Worm (Caenorhabditis elegans): ENCODE data around the gene F46B3.9.

Gene F46B3.9

DNA sequence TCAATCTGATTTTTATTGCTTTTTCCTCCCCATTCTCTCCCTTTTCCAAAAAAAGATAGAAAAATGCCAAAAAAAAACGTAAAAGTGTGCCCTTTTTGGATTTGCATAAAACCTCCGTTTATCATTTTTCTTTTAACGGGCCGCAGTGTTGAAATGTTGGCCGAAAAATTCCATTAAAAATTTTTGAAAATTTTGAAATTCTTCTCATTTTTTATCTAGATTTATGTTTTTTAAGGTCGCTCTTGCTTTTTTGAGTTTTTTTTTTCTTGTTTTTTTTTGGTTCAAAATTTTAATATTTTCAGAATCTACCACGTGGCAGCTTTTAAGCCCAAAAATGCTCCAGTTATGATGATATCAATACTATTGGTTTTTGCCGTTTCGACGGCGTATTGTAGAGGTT lies 28.4 kb upstream of the F46B3.9 start, which contains the start of gene mnr-1:
TSS of gene mnr-1 (plus strand) at position 301 of the 400 bp plus-strand sequence.
- TF ChIP-seq daf-19 (GFP tag; conservative IDR thresholded peaks at IDR 0.05), result no peak
- no peak for TF ChIP-seq mep-1 (tag; optimal IDR thresholded peaks at IDR 0.05)
- no peak for TF ChIP-seq dpl-1 (GFP tag; optimal IDR thresholded peaks at IDR 0.05)

DNA sequence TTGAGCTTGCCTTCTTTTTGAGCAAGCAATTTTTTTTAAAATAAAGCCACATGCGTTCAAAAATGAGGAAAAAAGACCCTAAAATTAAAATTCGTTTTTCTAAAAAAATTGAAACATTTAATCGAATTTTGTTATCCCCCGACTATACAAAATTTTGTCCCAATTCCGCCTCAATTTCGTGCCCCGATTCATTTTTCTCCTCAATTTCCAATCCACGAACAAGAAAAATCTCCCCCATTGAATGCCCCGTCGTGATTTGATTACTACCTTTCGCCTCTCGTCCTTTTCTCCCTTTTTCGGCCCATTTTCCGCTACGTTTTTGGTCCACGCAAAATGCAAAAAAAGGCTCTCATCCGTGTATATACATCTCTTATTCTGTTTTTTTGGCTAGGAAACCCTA lies 26.0 kb upstream of the F46B3.9 start:
- no peak for TF ChIP-seq lin-39 (tag; optimal IDR thresholded peaks at IDR 0.05)
- TF ChIP-seq spr-3 (GFP tag; optimal IDR thresholded peaks at IDR 0.05), result no peak
- TF ChIP-seq dpl-1 (GFP tag; optimal IDR thresholded peaks at IDR 0.05), result no peak
- no peak for TF ChIP-seq F44E2.7 (GFP tag; IDR thresholded peaks at IDR 0.05)
- TF ChIP-seq saeg-2 (GFP tag; IDR thresholded peaks at IDR 0.05), result no peak
- TF ChIP-seq nhr-102 (tag; optimal IDR thresholded peaks at IDR 0.05), result no peak
- peak; percentile 14 for TF ChIP-seq fkh-10 (GFP tag; optimal IDR thresholded peaks at IDR 0.05)

DNA sequence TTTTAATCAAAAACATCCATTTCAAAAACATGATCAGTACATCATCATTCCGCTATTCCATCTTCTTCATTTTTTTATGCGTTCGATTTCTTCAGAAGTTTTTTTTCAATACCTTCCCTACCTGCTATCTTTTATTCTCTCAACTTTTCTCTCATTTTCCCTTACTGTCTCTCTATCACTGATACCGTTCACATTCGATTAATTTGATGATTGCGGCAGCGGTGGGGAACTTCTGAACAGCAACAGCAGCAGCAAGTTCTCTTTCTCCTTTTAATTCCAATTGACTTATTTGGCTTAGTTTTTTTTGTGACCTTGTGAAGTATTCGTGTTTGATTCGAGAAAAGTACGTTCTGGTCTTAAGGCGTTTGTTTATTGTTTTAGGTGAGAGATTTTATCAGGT lies 22.9 kb upstream of the F46B3.9 start:
- peak; percentile 7 for TF ChIP-seq mxl-3 (GFP tag; optimal IDR thresholded peaks at IDR 0.05)
- no peak for TF ChIP-seq arid-1 (GFP tag; conservative IDR thresholded peaks at IDR 0.05)
- peak; percentile 19 for TF ChIP-seq hlh-30 (tag; optimal IDR thresholded peaks at IDR 0.05; ENCODE audit: insufficient read depth)
- TF ChIP-seq ceh-44 (GFP tag; IDR thresholded peaks at IDR 0.05), result no peak
- no peak for TF ChIP-seq ces-1 (GFP tag; optimal IDR thresholded peaks at IDR 0.05)
- TF ChIP-seq aly-2 (tag; optimal IDR thresholded peaks at IDR 0.05), result no peak
- TF ChIP-seq madf-5 (GFP tag; IDR thresholded peaks at IDR 0.05), result no peak
- no peak for TF ChIP-seq zip-2 (tag; optimal IDR thresholded peaks at IDR 0.05)
- no peak for TF ChIP-seq hif-1 (tag; optimal IDR thresholded peaks at IDR 0.05)
- no peak for TF ChIP-seq nhr-6 (tag; optimal IDR thresholded peaks at IDR 0.05)
- no peak for TF ChIP-seq Y48G9A.11 (GFP tag; IDR thresholded peaks at IDR 0.05)
- TF ChIP-seq ceh-82 (tag; optimal IDR thresholded peaks at IDR 0.05), result no peak
- no peak for TF ChIP-seq pha-4 (GFP tag; IDR thresholded peaks at IDR 0.05)
- no peak for TF ChIP-seq pha-4 (tag; optimal IDR thresholded peaks at IDR 0.05)
- no peak for TF ChIP-seq lin-29 (GFP tag; IDR thresholded peaks at IDR 0.05)
- no peak for TF ChIP-seq dpl-1 (GFP tag; optimal IDR thresholded peaks at IDR 0.05)
- no peak for TF ChIP-seq nhr-10 (tag; optimal IDR thresholded peaks at IDR 0.05)
- TF ChIP-seq lsy-2 (tag; optimal IDR thresholded peaks at IDR 0.05), result no peak
- TF ChIP-seq F37D6.2 (tag; optimal IDR thresholded peaks at IDR 0.05), result no peak
- TF ChIP-seq cey-2 (tag; optimal IDR thresholded peaks at IDR 0.05; ENCODE audit: borderline replicate concordance, insufficient read depth), result peak; percentile 32
- TF ChIP-seq hmg-1.1 (GFP tag; IDR thresholded peaks at IDR 0.05), result peak; percentile 22; the same call in 1 of the 2 replicates
- TF ChIP-seq nhr-102 (tag; optimal IDR thresholded peaks at IDR 0.05), result no peak
- no peak for TF ChIP-seq unc-62 (GFP tag; optimal IDR thresholded peaks at IDR 0.05 in 1 of 2)
- TF ChIP-seq unc-62 (tag; optimal IDR thresholded peaks at IDR 0.05), result no peak
- no peak for TF ChIP-seq mep-1 (tag; optimal IDR thresholded peaks at IDR 0.05)
- TF ChIP-seq fos-1 (tag; optimal IDR thresholded peaks at IDR 0.05), result no peak
- TF ChIP-seq ceh-20 (GFP tag; IDR thresholded peaks at IDR 0.05), result no peak
- no peak for TF ChIP-seq unc-130 (GFP tag; optimal IDR thresholded peaks at IDR 0.05)
- TF ChIP-seq F10B5.3 (tag; optimal IDR thresholded peaks at IDR 0.05), result no peak
- TF ChIP-seq Y75B8A.6 (GFP tag; IDR thresholded peaks at IDR 0.05), result no peak
- no peak for TF ChIP-seq dve-1 (tag; optimal IDR thresholded peaks at IDR 0.05; ENCODE audit: insufficient read depth)
- TF ChIP-seq R02D3.7 (tag; optimal IDR thresholded peaks at IDR 0.05), result no peak
- no peak for TF ChIP-seq mxl-2 (GFP tag; conservative IDR thresholded peaks at IDR 0.05)
- no peak for TF ChIP-seq egl-27 (tag; optimal IDR thresholded peaks at IDR 0.05)
- peak; percentile 68 for TF ChIP-seq nhr-28 (tag; optimal IDR thresholded peaks at IDR 0.05)
- no peak for TF ChIP-seq dmd-8 (GFP tag; IDR thresholded peaks at IDR 0.05)
- TF ChIP-seq D1046.2 (GFP tag; IDR thresholded peaks at IDR 0.05), result no peak
- TF ChIP-seq set-16 (GFP tag; IDR thresholded peaks at IDR 0.05), result no peak
- TF ChIP-seq Y5F2A.4 (GFP tag; optimal IDR thresholded peaks at IDR 0.05), result no peak
- TF ChIP-seq hlh-11 (tag; optimal IDR thresholded peaks at IDR 0.05), result peak; percentile 31
- no peak for TF ChIP-seq madf-9 (GFP tag; conservative IDR thresholded peaks at IDR 0.05)
- no peak for TF ChIP-seq jun-1 (tag; optimal IDR thresholded peaks at IDR 0.05)

All from whole organism, L4 larva.